Worm (Caenorhabditis elegans) whole organism, L1 larva: Measurements from ENCODE around the gene sri-48.
"Not testable (repeated sequence)": the region's sequence is repeated elsewhere in the genome, so short reads cannot be mapped to it uniquely, and the experiment has no call there.

ENCODE experiments used
- ceh-90 ChIP-seq: sonication (generic microtip); optimal IDR thresholded peaks from 2 replicates; lab custom pipeline; 2016; ENCODE audit warnings: missing genetic modification characterization, missing compliant biosample characterization
- elt-3 ChIP-seq, 6 experiments: fragments of 150-350 bp in 1 of 6; sonication (generic microtip); optimal IDR thresholded peaks; 2 replicates each; lab custom pipeline; 2017 to 2018; ENCODE audit warnings: missing biosample characterization in 6 of 6, missing genetic modification characterization in 6 of 6, inconsistent platforms in 1 of 6
- lin-13 ChIP-seq: fragments of 150-350 bp; optimal IDR thresholded peaks from 2 replicates; lab custom pipeline; 2014; ENCODE audit warnings: missing biosample characterization, missing genetic modification reagents, missing genetic modification characterization
- nhr-12 ChIP-seq: sonication (generic microtip); optimal IDR thresholded peaks from 2 replicates; lab custom pipeline; 2017; ENCODE audit warnings: missing biosample characterization, missing genetic modification characterization
- nhr-47 ChIP-seq: sonication (generic microtip); optimal IDR thresholded peaks from 2 replicates; lab custom pipeline; 2016; ENCODE audit warnings: mild to moderate bottlenecking, missing genetic modification characterization, moderate library complexity, missing compliant biosample characterization
- skn-1 ChIP-seq: fragments of 150-350 bp; optimal IDR thresholded peaks from 2 replicates; lab custom pipeline; 2014; ENCODE audit warnings: missing biosample characterization, missing genetic modification characterization

- not testable (repeated sequence) for TF ChIP-seq nhr-12 (tag; lab: Kevin White, UChicago); lin-13 (GFP tag; lab: Kevin White, UChicago); nhr-47; ceh-90 (tag; lab: Kevin White, UChicago); skn-1 (tag; lab: Kevin White, UChicago); elt-3 (tag; optimal IDR thresholded peaks at IDR 0.05; lab: Kevin White, UChicago)
Observed at ce11 chrII:3183300-3183840, 17.8 kb downstream of the sri-48 start, which contains the start of the genes Y27F2A.6 and Y27F2A.8.
